Worm (Caenorhabditis elegans): ENCODE measurements around the gene R06F6.14.

DNA sequence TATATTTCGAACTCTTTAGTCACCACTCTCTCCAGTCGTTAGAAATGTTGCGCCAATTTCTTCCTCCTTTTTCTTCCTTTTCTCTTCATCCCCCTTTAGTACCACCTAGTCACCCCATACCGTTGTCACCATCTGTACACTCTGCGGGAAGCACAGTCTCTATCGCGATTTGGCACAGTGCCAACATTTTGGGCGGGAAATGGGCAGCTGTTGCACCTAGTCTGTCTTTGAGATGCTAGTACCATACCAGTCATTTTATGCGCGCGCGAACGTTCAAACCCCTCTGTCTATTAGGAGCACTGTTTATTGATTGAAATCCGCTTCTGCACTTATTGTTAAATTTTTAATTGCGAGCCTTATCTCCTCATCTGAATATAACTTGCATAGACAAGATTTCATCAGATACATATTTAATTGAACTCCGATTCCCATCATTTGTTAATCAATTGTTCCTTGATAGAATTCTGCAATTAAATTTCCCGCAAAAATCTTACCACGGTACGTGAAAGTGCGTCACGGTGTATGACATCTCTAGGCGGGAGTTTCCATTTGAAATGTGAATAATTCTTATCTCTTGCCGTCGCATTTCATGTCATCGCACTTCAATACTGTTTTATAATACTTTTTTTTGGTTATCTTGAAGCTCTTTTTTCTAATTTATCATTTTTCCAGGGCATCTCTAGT lies 24.2 kb upstream of the R06F6.14 start, which contains the start of gene cdl-1:
- TF ChIP-seq C08G9.2 (tag; optimal IDR thresholded peaks at IDR 0.05) (no peak), nhr-11 (tag; optimal IDR thresholded peaks at IDR 0.05) (no peak), pros-1 (tag; optimal IDR thresholded peaks at IDR 0.05) (no peak), ceh-9 (tag; optimal IDR thresholded peaks at IDR 0.05) (no peak), rnt-1 (tag; optimal IDR thresholded peaks at IDR 0.05) (no peak), pha-4 (tag; optimal IDR thresholded peaks at IDR 0.05) (no peak), ceh-14 (tag; optimal IDR thresholded peaks at IDR 0.05) (no peak), ets-4 (tag; optimal IDR thresholded peaks at IDR 0.05) (no peak), dve-1 (tag; optimal IDR thresholded peaks at IDR 0.05) (no peak), ceh-18 (tag; optimal IDR thresholded peaks at IDR 0.05) (no peak), hlh-30 (tag; optimal IDR thresholded peaks at IDR 0.05; ENCODE audit: insufficient read depth) (no peak), sox-4 (tag; optimal IDR thresholded peaks at IDR 0.05) (no peak), ceh-34 (tag; optimal IDR thresholded peaks at IDR 0.05) (no peak), ceh-30 (tag; optimal IDR thresholded peaks at IDR 0.05) (no peak)

Data from whole organism, late embryonic.